Worm (Caenorhabditis elegans) whole organism, mixed stage, embryonic: Measurements from ENCODE around the gene Y49F6A.11.

Source experiments
- elt-3 ChIP-seq: fragments of 150-350 bp; optimal IDR thresholded peaks from 2 replicates; lab custom pipeline; 2014; ENCODE audit warnings: missing biosample characterization, missing genetic modification characterization
- lin-13 ChIP-seq: fragments of 150-350 bp; optimal IDR thresholded peaks from 2 replicates; lab custom pipeline; 2014; ENCODE audit warnings: missing biosample characterization, missing genetic modification characterization
- nhr-12 ChIP-seq: fragments of 150-350 bp; optimal IDR thresholded peaks from 2 replicates; lab custom pipeline; 2014; ENCODE audit warnings: missing biosample characterization, missing genetic modification characterization
- nhr-237 ChIP-seq: fragments of 150-350 bp; optimal IDR thresholded peaks from 2 replicates; lab custom pipeline; 2014; ENCODE audit warnings: missing biosample characterization, missing genetic modification characterization
- nhr-28 ChIP-seq: fragments of 150-350 bp; optimal IDR thresholded peaks from 2 replicates; lab custom pipeline; 2014; ENCODE audit warnings: missing biosample characterization, missing genetic modification characterization
- nhr-76 ChIP-seq: sonication (generic microtip); optimal IDR thresholded peaks from 2 replicates; lab custom pipeline; 2017; ENCODE audit warnings: missing biosample characterization, missing genetic modification characterization
- unc-120 ChIP-seq: sonication (generic microtip); optimal IDR thresholded peaks from 2 replicates; lab custom pipeline; 2017; ENCODE audit warnings: missing genetic modification characterization, missing compliant biosample characterization; ENCODE audit not compliant: poor library complexity, severe bottlenecking
- ztf-11 ChIP-seq: fragments of 150-350 bp; optimal IDR thresholded peaks from 2 replicates; lab custom pipeline; 2014; ENCODE audit warnings: missing biosample characterization, missing genetic modification characterization

DNA sequence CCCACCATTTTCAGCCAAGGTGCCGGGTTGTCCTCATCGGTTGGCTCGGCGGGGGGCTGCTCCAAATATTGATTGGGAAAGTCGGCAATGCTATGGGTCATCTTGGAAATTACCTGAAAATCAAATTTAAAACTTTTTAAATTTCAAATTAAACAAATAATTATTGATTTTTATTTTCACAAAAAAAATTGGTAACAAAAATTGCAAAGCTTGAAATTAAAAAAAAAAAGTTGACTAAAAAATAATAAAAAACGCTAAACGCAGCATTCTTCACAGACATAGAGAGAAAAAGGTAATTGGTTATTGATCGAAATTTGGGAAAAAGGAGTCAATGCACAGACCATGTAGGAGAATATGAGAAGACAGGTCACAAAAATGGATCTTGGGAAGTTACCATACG, at the start of gene Y49F6A.11:
- no peak for TF ChIP-seq ztf-11 (tag; lab: Kevin White, UChicago)
- TF ChIP-seq lin-13 (tag; lab: Kevin White, UChicago) = no peak
- no peak for TF ChIP-seq elt-3
- TF ChIP-seq unc-120 = no peak
- no peak for TF ChIP-seq nhr-28 (tag; lab: Kevin White, UChicago)
- TF ChIP-seq nhr-237 (tag; lab: Kevin White, UChicago) = no peak
- TF ChIP-seq nhr-76 (tag; lab: Kevin White, UChicago) = no peak
- TF ChIP-seq nhr-12 (tag; lab: Kevin White, UChicago) = no peak
